Fruit fly (Drosophila melanogaster) whole organism, embryonic: Measurements from ENCODE around the gene CG7963.

Experiments used
- CG10366 ChIP-seq: fragments of 200-800 bp; sonication (Bioruptor generic); IDR thresholded peaks from 2 replicates; pipeline ENCODE4 v1.3.6; 2022; ENCODE audit warnings: missing biosample characterization, missing genetic modification characterization
- CG11085 ChIP-seq: fragments of 200-800 bp; sonication (Bioruptor generic); IDR thresholded peaks from 2 replicates; pipeline ENCODE4 v1.3.6; 2022; ENCODE audit warnings: missing biosample characterization, missing genetic modification characterization
- CG12071 ChIP-seq: fragments of 200-800 bp; sonication (Bioruptor generic); optimal IDR thresholded peaks from 3 replicates; lab custom pipeline; 2018; ENCODE audit warnings: missing biosample characterization, mild to moderate bottlenecking, missing genetic modification characterization
- CG12219 ChIP-seq: fragments of 200-800 bp; sonication (Bioruptor generic); optimal IDR thresholded peaks from 3 replicates; lab custom pipeline; 2018; ENCODE audit warnings: missing biosample characterization, mild to moderate bottlenecking, missing genetic modification characterization
- CG14860 ChIP-seq: fragments of 200-800 bp; sonication (Bioruptor generic); IDR thresholded peaks from 3 replicates; pipeline ENCODE4 v1.3.6; 2022; ENCODE audit warnings: missing biosample characterization, missing genetic modification characterization; ENCODE audit not compliant: partially characterized antibody
- CG18476 ChIP-seq: fragments of 200-800 bp; sonication (Bioruptor generic); optimal IDR thresholded peaks from 2 replicates; lab custom pipeline; 2016; ENCODE audit warnings: missing biosample characterization, mild to moderate bottlenecking, missing genetic modification characterization
- CG18619 ChIP-seq: fragments of 200-800 bp; sonication (Bioruptor generic); optimal IDR thresholded peaks from 3 replicates; lab custom pipeline; 2017; ENCODE audit warnings: missing biosample characterization, mild to moderate bottlenecking, missing genetic modification characterization
- CG2120 ChIP-seq: fragments of 200-800 bp; sonication (Bioruptor generic); optimal IDR thresholded peaks from 3 replicates; lab custom pipeline; 2016; ENCODE audit warnings: missing biosample characterization, missing genetic modification characterization
- CG2129 ChIP-seq: fragments of 200-800 bp; sonication (Bioruptor generic); IDR thresholded peaks from 2 replicates; pipeline ENCODE4 v1.3.6; 2022; ENCODE audit warnings: missing biosample characterization, missing genetic modification characterization; ENCODE audit not compliant: partially characterized antibody
- CG30403 ChIP-seq: fragments of 200-800 bp; sonication (Bioruptor generic); optimal IDR thresholded peaks from 3 replicates; lab custom pipeline; 2016; ENCODE audit warnings: missing biosample characterization, missing genetic modification characterization
- CG31365 ChIP-seq: fragments of 200-800 bp; sonication (Bioruptor generic); optimal IDR thresholded peaks from 2 replicates; lab custom pipeline; 2018; ENCODE audit warnings: missing biosample characterization, mild to moderate bottlenecking, missing genetic modification characterization
- CG32532 ChIP-seq: fragments of 200-800 bp; sonication (Bioruptor generic); IDR thresholded peaks from 2 replicates; pipeline ENCODE4 v1.3.6; 2022; ENCODE audit warnings: missing biosample characterization, missing genetic modification characterization
- CG3281 ChIP-seq: fragments of 200-800 bp; sonication (Bioruptor generic); optimal IDR thresholded peaks from 3 replicates; lab custom pipeline; 2017; ENCODE audit warnings: missing biosample characterization, mild to moderate bottlenecking, missing genetic modification characterization
- CG34224 ChIP-seq: fragments of 200-800 bp; sonication (Bioruptor generic); IDR thresholded peaks from 3 replicates; pipeline ENCODE4 v1.3.6; 2022; ENCODE audit warnings: missing biosample characterization, missing genetic modification characterization; ENCODE audit not compliant: partially characterized antibody
- CG3838 ChIP-seq: fragments of 200-800 bp; sonication (Bioruptor generic); optimal IDR thresholded peaks from 3 replicates; lab custom pipeline; 2016; ENCODE audit warnings: missing biosample characterization, missing genetic modification characterization
- CG6175 ChIP-seq: fragments of 200-800 bp; sonication (Bioruptor generic); IDR thresholded peaks from 3 replicates; pipeline ENCODE4 v1.3.6; 2022; ENCODE audit warnings: missing biosample characterization, missing genetic modification characterization
- CG6689 ChIP-seq: fragments of 200-800 bp; sonication (Bioruptor generic); IDR thresholded peaks from 2 replicates; pipeline ENCODE4 v1.3.6; 2022; ENCODE audit warnings: missing biosample characterization, missing genetic modification characterization
- CG7839 ChIP-seq: fragments of 200-800 bp; sonication (Bioruptor generic); optimal IDR thresholded peaks from 3 replicates; lab custom pipeline; 2018; ENCODE audit warnings: missing biosample characterization, mild to moderate bottlenecking, missing genetic modification characterization, moderate library complexity
- CG8924 ChIP-seq: fragments of 200-800 bp; optimal IDR thresholded peaks from 3 replicates; lab custom pipeline; 2019; ENCODE audit warnings: missing biosample characterization, mild to moderate bottlenecking, missing genetic modification characterization, moderate library complexity
- Chrac-16 ChIP-seq: fragments of 200-800 bp; sonication (Bioruptor generic); optimal IDR thresholded peaks from 3 replicates; lab custom pipeline; 2016; ENCODE audit warnings: missing biosample characterization, missing genetic modification characterization
- Hmr ChIP-seq: fragments of 200-800 bp; sonication (Bioruptor generic); optimal IDR thresholded peaks from 3 replicates; lab custom pipeline; 2017; ENCODE audit warnings: mild to moderate bottlenecking, missing biosample characterization, missing genetic modification reagents, missing genetic modification characterization
- Med ChIP-seq: fragments of 200-800 bp; sonication (Bioruptor generic); peaks from one replicate; lab custom pipeline; 2016; ENCODE audit warnings: missing biosample characterization, missing genetic modification characterization, mild to moderate bottlenecking, inconsistent platforms, moderate library complexity
- Opbp ChIP-seq: fragments of 200-800 bp; sonication (Bioruptor generic); IDR thresholded peaks from 3 replicates; pipeline ENCODE4 v1.3.6; 2022; ENCODE audit warnings: missing biosample characterization, missing genetic modification characterization; ENCODE audit not compliant: partially characterized antibody
- Sox100B ChIP-seq: fragments of 200-800 bp; sonication (Bioruptor generic); optimal IDR thresholded peaks from 3 replicates; lab custom pipeline; 2018; ENCODE audit warnings: missing biosample characterization, mild to moderate bottlenecking, missing genetic modification characterization
- Xrp1 ChIP-seq: fragments of 200-800 bp; sonication (Bioruptor generic); IDR thresholded peaks from 2 replicates; pipeline ENCODE4 v1.3.6; 2022; ENCODE audit warnings: missing biosample characterization, missing genetic modification characterization
- YL-1 ChIP-seq: fragments of 200-800 bp; sonication (Bioruptor generic); optimal IDR thresholded peaks from 3 replicates; lab custom pipeline; 2017; ENCODE audit warnings: missing biosample characterization, mild to moderate bottlenecking, missing genetic modification characterization
- ab ChIP-seq: fragments of 200-800 bp; sonication (Bioruptor generic); optimal IDR thresholded peaks from 2 replicates; lab custom pipeline; 2016; ENCODE audit warnings: missing biosample characterization, missing genetic modification characterization
- aop ChIP-seq: fragments of 200-800 bp; sonication (Bioruptor generic); IDR thresholded peaks from 2 replicates; pipeline ENCODE4 v1.3.6; 2022; ENCODE audit warnings: missing biosample characterization, missing genetic modification characterization
- dan ChIP-seq: fragments of 200-800 bp; sonication (Bioruptor generic); IDR thresholded peaks from 2 replicates; pipeline ENCODE4 v1.3.6; 2022; ENCODE audit warnings: missing biosample characterization, missing genetic modification characterization
- dm ChIP-seq: fragments of 200-800 bp; sonication (Bioruptor generic); optimal IDR thresholded peaks from 3 replicates; lab custom pipeline; 2016; ENCODE audit warnings: missing biosample characterization, missing genetic modification characterization
- ftz-f1 ChIP-seq: fragments of 200-800 bp; sonication (Bioruptor generic); optimal IDR thresholded peaks from 2 replicates; lab custom pipeline; 2016; ENCODE audit warnings: missing biosample characterization, missing genetic modification characterization
- grau ChIP-seq: fragments of 200-800 bp; optimal IDR thresholded peaks from 3 replicates; lab custom pipeline; 2019; ENCODE audit warnings: missing biosample characterization, mild to moderate bottlenecking, missing genetic modification characterization, moderate library complexity
- mld ChIP-seq: fragments of 200-800 bp; sonication (Bioruptor generic); IDR thresholded peaks from 3 replicates; pipeline ENCODE4 v1.3.6; 2022; ENCODE audit warnings: missing biosample characterization, missing genetic modification characterization; ENCODE audit not compliant: partially characterized antibody
- p53 ChIP-seq: fragments of 200-800 bp; sonication (Bioruptor generic); optimal IDR thresholded peaks from 2 replicates; lab custom pipeline; 2016; ENCODE audit warnings: missing biosample characterization, missing genetic modification characterization
- pb ChIP-seq: fragments of 200-800 bp; sonication (Bioruptor generic); optimal IDR thresholded peaks from 3 replicates; lab custom pipeline; 2016; ENCODE audit warnings: missing biosample characterization, missing genetic modification characterization
- pros ChIP-seq: fragments of 200-800 bp; sonication (Bioruptor generic); optimal IDR thresholded peaks from 3 replicates; lab custom pipeline; 2019; ENCODE audit warnings: missing biosample characterization, mild to moderate bottlenecking, missing genetic modification characterization, moderate library complexity
- row ChIP-seq: fragments of 200-800 bp; sonication (Bioruptor generic); IDR thresholded peaks from 3 replicates; pipeline ENCODE4 v1.3.6; 2022; ENCODE audit warnings: missing biosample characterization, missing genetic modification characterization
- scrt ChIP-seq: fragments of 200-800 bp; sonication (Bioruptor generic); optimal IDR thresholded peaks from 2 replicates; lab custom pipeline; 2018; ENCODE audit warnings: missing biosample characterization, mild to moderate bottlenecking, missing genetic modification characterization, moderate library complexity
- sisA ChIP-seq: fragments of 200-800 bp; sonication (Bioruptor generic); IDR thresholded peaks from 2 replicates; pipeline ENCODE4 v1.3.6; 2022; ENCODE audit warnings: missing biosample characterization, missing genetic modification characterization
- slou ChIP-seq: fragments of 200-800 bp; sonication (Bioruptor generic); optimal IDR thresholded peaks from 3 replicates; lab custom pipeline; 2016; ENCODE audit warnings: missing biosample characterization, missing genetic modification characterization
- sr ChIP-seq: fragments of 200-800 bp; sonication (Bioruptor generic); IDR thresholded peaks from 3 replicates; pipeline ENCODE4 v1.3.6; 2022; ENCODE audit warnings: missing biosample characterization, missing genetic modification characterization
- zfh1 ChIP-seq: fragments of 200-800 bp; sonication (Bioruptor generic); IDR thresholded peaks from 3 replicates; pipeline ENCODE4 v1.3.6; 2022; ENCODE audit warnings: missing biosample characterization, missing genetic modification characterization

The CG7963 gene

dm6 chr3R:8317709-8318335 is 44.8 kb upstream of the CG7963 start (continued):
- TF ChIP-seq CG30403 (GFP tag; lab: Kevin White, UChicago) (peak; percentile 3), ftz-f1 (GFP tag; lab: Kevin White, UChicago) (no peak), Hmr (peak; percentile 53), grau (tag; lab: Kevin White, UChicago) (peak; percentile 49), row (GFP tag; lab: Robert Waterston, UW) (peak; percentile 47; the same call in 1 of the 3 replicates), CG12219 (GFP tag; lab: Kevin White, UChicago) (peak; percentile 14), CG31365 (tag; lab: Kevin White, UChicago) (peak; percentile 6), CG2120 (GFP tag; lab: Kevin White, UChicago) (peak; percentile 61), zfh1 (GFP tag; lab: Robert Waterston, UW) (no peak), Sox100B (GFP tag; lab: Kevin White, UChicago) (no peak), Med (GFP tag; lab: Kevin White, UChicago) (peak; percentile 79), CG10366 (GFP tag; lab: Robert Waterston, UW) (peak; percentile 68), p53 (GFP tag; lab: Kevin White, UChicago) (no peak), CG12071 (GFP tag; lab: Kevin White, UChicago) (peak; percentile 9), Opbp (0 out of 3 replicates have a peak, but pooled peaks have one; percentile 25), CG8924 (tag; lab: Kevin White, UChicago) (peak; percentile 25)
- TF ChIP-seq, all 482 proteins: peak for 37

dm6 chr3R:8321447-8321846 is 41.2 kb upstream of the CG7963 start, which contains the start of gene Or85a:
TSS of gene Or85a (plus strand) at chr3R:8321747.
- no peak for TF ChIP-seq mld (GFP tag; lab: Robert Waterston, UW)
- no peak for TF ChIP-seq CG2129 (GFP tag; lab: Robert Waterston, UW)
- no peak for TF ChIP-seq Chrac-16 (GFP tag; lab: Kevin White, UChicago)
- no peak for TF ChIP-seq CG6689
- TF ChIP-seq CG3281, result no peak
- TF ChIP-seq CG18619, result no peak
- no peak for TF ChIP-seq YL-1 (GFP tag; lab: Kevin White, UChicago)
- no peak for TF ChIP-seq CG18476 (GFP tag; lab: Kevin White, UChicago)
- no peak for TF ChIP-seq dm (GFP tag; lab: Kevin White, UChicago)
- no peak for TF ChIP-seq sr (GFP tag; lab: Robert Waterston, UW)
- TF ChIP-seq pb (GFP tag; lab: Kevin White, UChicago), result no peak
- TF ChIP-seq CG7839 (tag; lab: Kevin White, UChicago), result no peak

- TF ChIP-seq CG11085 (GFP tag; lab: Robert Waterston, UW), result no peak
- TF ChIP-seq scrt, result no peak
- TF ChIP-seq dan, result no peak
- TF ChIP-seq CG14860 (GFP tag; lab: Robert Waterston, UW), result no peak
- TF ChIP-seq ab, result no peak
- TF ChIP-seq aop (GFP tag; lab: Robert Waterston, UW), result no peak
- no peak for TF ChIP-seq sisA (GFP tag; lab: Robert Waterston, UW)
- TF ChIP-seq CG3838, result no peak
- TF ChIP-seq CG6175 (GFP tag; lab: Robert Waterston, UW), result no peak
- no peak for TF ChIP-seq CG34224 (GFP tag; lab: Robert Waterston, UW)
- TF ChIP-seq slou, result no peak
- TF ChIP-seq CG32532, result no peak
- no peak for TF ChIP-seq pros (GFP tag; lab: Kevin White, UChicago)
- TF ChIP-seq Xrp1 (GFP tag; lab: Robert Waterston, UW), result no peak
Observed at dm6 chr3R:8324016-8324415, 38.6 kb upstream of the CG7963 start, which contains the start of gene CG7443. TSS of gene CG7443 (plus strand) at chr3R:8324316.
